Fruit fly (Drosophila melanogaster) whole organism, embryonic: ENCODE measurements around the gene CG14971.
A peak's percentile ranks its signal among the peaks of the same experiment; 100 is the strongest.

ENCODE experiments used
- Abd-B ChIP-seq: fragments of 200-800 bp; sonication (Bioruptor generic); optimal IDR thresholded peaks from 2 replicates; lab custom pipeline; 2018; ENCODE audit warnings: missing biosample characterization, mild to moderate bottlenecking, missing genetic modification characterization, moderate library complexity
- CG11504 ChIP-seq: fragments of 200-800 bp; sonication (Bioruptor generic); optimal IDR thresholded peaks from 3 replicates; lab custom pipeline; 2019; ENCODE audit warnings: missing biosample characterization, mild to moderate bottlenecking, missing genetic modification characterization, moderate library complexity
- CG12071 ChIP-seq: fragments of 200-800 bp; sonication (Bioruptor generic); optimal IDR thresholded peaks from 3 replicates; lab custom pipeline; 2018; ENCODE audit warnings: missing biosample characterization, mild to moderate bottlenecking, missing genetic modification characterization
- CG12769 ChIP-seq: fragments of 200-800 bp; sonication (Bioruptor generic); optimal IDR thresholded peaks from 2 replicates; lab custom pipeline; 2019; ENCODE audit warnings: missing biosample characterization, mild to moderate bottlenecking, missing genetic modification characterization, moderate library complexity
- CG13424 ChIP-seq: fragments of 200-800 bp; sonication (Bioruptor generic); optimal IDR thresholded peaks from 2 replicates; lab custom pipeline; 2019; ENCODE audit warnings: missing biosample characterization, mild to moderate bottlenecking, missing genetic modification characterization, moderate library complexity
- CG13775 ChIP-seq: fragments of 200-800 bp; sonication (Bioruptor generic); optimal IDR thresholded peaks from 3 replicates; lab custom pipeline; 2017; ENCODE audit warnings: missing biosample characterization, mild to moderate bottlenecking, missing genetic modification characterization
- CG14014 ChIP-seq: fragments of 200-800 bp; sonication (Bioruptor generic); IDR thresholded peaks from 2 replicates; pipeline ENCODE4 v1.3.6; 2022; ENCODE audit warnings: missing biosample characterization, missing genetic modification characterization
- CG1603 ChIP-seq: fragments of 200-800 bp; sonication (Bioruptor generic); optimal IDR thresholded peaks from 2 replicates; lab custom pipeline; 2019; ENCODE audit warnings: missing biosample characterization, mild to moderate bottlenecking, missing genetic modification characterization, moderate library complexity
- CG1792 ChIP-seq: fragments of 200-800 bp; sonication (Bioruptor generic); optimal IDR thresholded peaks from 2 replicates; lab custom pipeline; 2016; ENCODE audit warnings: missing biosample characterization, missing genetic modification characterization
- CG18262 ChIP-seq: fragments of 200-800 bp; optimal IDR thresholded peaks from 3 replicates; lab custom pipeline; 2019; ENCODE audit warnings: missing biosample characterization, mild to moderate bottlenecking, missing genetic modification characterization, moderate library complexity
- CG32772 ChIP-seq: fragments of 200-800 bp; sonication (Bioruptor generic); IDR thresholded peaks from 2 replicates; pipeline ENCODE4 v1.3.6; 2022; ENCODE audit warnings: missing biosample characterization, missing genetic modification characterization
- CG33213 ChIP-seq: fragments of 200-800 bp; sonication (Bioruptor generic); optimal IDR thresholded peaks from 3 replicates; lab custom pipeline; 2016; ENCODE audit warnings: missing biosample characterization, missing genetic modification characterization
- CG34224 ChIP-seq: fragments of 200-800 bp; sonication (Bioruptor generic); IDR thresholded peaks from 3 replicates; pipeline ENCODE4 v1.3.6; 2022; ENCODE audit warnings: missing biosample characterization, missing genetic modification characterization; ENCODE audit not compliant: partially characterized antibody
- CG34422 ChIP-seq: fragments of 200-800 bp; sonication (Bioruptor generic); IDR thresholded peaks from 3 replicates; pipeline ENCODE4 v1.3.6; 2022; ENCODE audit warnings: missing biosample characterization, missing genetic modification characterization
- CG3838 ChIP-seq: fragments of 200-800 bp; sonication (Bioruptor generic); optimal IDR thresholded peaks from 3 replicates; lab custom pipeline; 2016; ENCODE audit warnings: missing biosample characterization, missing genetic modification characterization
- CG4282 ChIP-seq: fragments of 200-800 bp; sonication (Bioruptor generic); optimal IDR thresholded peaks from 2 replicates; lab custom pipeline; 2016; ENCODE audit warnings: missing biosample characterization, missing genetic modification characterization
- CG4424 ChIP-seq: fragments of 200-800 bp; sonication (Bioruptor generic); optimal IDR thresholded peaks from 3 replicates; lab custom pipeline; 2016; ENCODE audit warnings: missing biosample characterization, missing genetic modification characterization
- CG4617 ChIP-seq: fragments of 200-800 bp; sonication (Bioruptor generic); optimal IDR thresholded peaks from 3 replicates; lab custom pipeline; 2016; ENCODE audit warnings: missing biosample characterization, missing genetic modification characterization, borderline replicate concordance
- CG4820 ChIP-seq: fragments of 200-800 bp; sonication (Bioruptor generic); optimal IDR thresholded peaks from 3 replicates; lab custom pipeline; 2016; ENCODE audit warnings: missing biosample characterization, missing genetic modification characterization
- CG6254 ChIP-seq: fragments of 200-800 bp; sonication (Bioruptor generic); optimal IDR thresholded peaks from 3 replicates; lab custom pipeline; 2017; ENCODE audit warnings: mild to moderate bottlenecking, missing biosample characterization, missing genetic modification reagents, missing genetic modification characterization
- CG6791 ChIP-seq: fragments of 200-800 bp; sonication (Bioruptor generic); IDR thresholded peaks from 3 replicates; pipeline ENCODE4 v1.3.6; 2022; ENCODE audit warnings: missing biosample characterization, missing genetic modification characterization; ENCODE audit not compliant: partially characterized antibody
- CG8089 ChIP-seq: fragments of 200-800 bp; sonication (Bioruptor generic); optimal IDR thresholded peaks from 3 replicates; lab custom pipeline; 2016; ENCODE audit warnings: missing biosample characterization, missing genetic modification characterization
- Camta ChIP-seq: fragments of 200-800 bp; sonication (Bioruptor generic); optimal IDR thresholded peaks from 2 replicates; lab custom pipeline; 2016; ENCODE audit warnings: missing biosample characterization, missing genetic modification characterization
- Dek ChIP-seq: fragments of 200-800 bp; sonication (Bioruptor generic); optimal IDR thresholded peaks from 3 replicates; lab custom pipeline; 2019; ENCODE audit warnings: missing biosample characterization, mild to moderate bottlenecking, missing genetic modification characterization, moderate library complexity
- Dip2 ChIP-seq: fragments of 200-800 bp; sonication (Bioruptor generic); IDR thresholded peaks from 2 replicates; pipeline ENCODE4 v1.3.6; 2022; ENCODE audit warnings: missing biosample characterization, missing genetic modification characterization
- Doc2 ChIP-seq: fragments of 200-800 bp; sonication (Bioruptor generic); IDR thresholded peaks from 2 replicates; pipeline ENCODE4 v1.3.6; 2022; ENCODE audit warnings: missing biosample characterization, missing genetic modification characterization
- Elba2 ChIP-seq: fragments of 200-800 bp; sonication (Bioruptor generic); optimal IDR thresholded peaks from 3 replicates; lab custom pipeline; 2016; ENCODE audit warnings: missing biosample characterization, missing genetic modification characterization
- Ets97D ChIP-seq: fragments of 200-800 bp; sonication (Bioruptor generic); optimal IDR thresholded peaks from 3 replicates; lab custom pipeline; 2016; ENCODE audit warnings: missing biosample characterization, missing genetic modification characterization
- Gsc ChIP-seq: fragments of 200-800 bp; sonication (Bioruptor generic); IDR thresholded peaks from 2 replicates; pipeline ENCODE4 v1.3.6; 2022; ENCODE audit warnings: missing biosample characterization, missing genetic modification characterization
- Hand ChIP-seq: fragments of 200-800 bp; sonication (Bioruptor generic); optimal IDR thresholded peaks from 2 replicates; lab custom pipeline; 2017; ENCODE audit warnings: mild to moderate bottlenecking, missing biosample characterization, missing genetic modification reagents, missing genetic modification characterization
- Jarid2 ChIP-seq: fragments of 200-800 bp; sonication (Bioruptor generic); optimal IDR thresholded peaks from 3 replicates; lab custom pipeline; 2017; ENCODE audit warnings: mild to moderate bottlenecking, missing biosample characterization, missing genetic modification reagents, missing genetic modification characterization
- Lhr ChIP-seq: fragments of 200-800 bp; sonication (Bioruptor generic); optimal IDR thresholded peaks from 3 replicates; lab custom pipeline; 2017; ENCODE audit warnings: mild to moderate bottlenecking, missing biosample characterization, missing genetic modification reagents, missing genetic modification characterization
- Neu2 ChIP-seq: fragments of 200-800 bp; sonication (Bioruptor generic); optimal IDR thresholded peaks from 3 replicates; lab custom pipeline; 2016; ENCODE audit warnings: missing biosample characterization, missing genetic modification characterization, borderline replicate concordance
- Tbp ChIP-seq: fragments of >200 bp; optimal IDR thresholded peaks from 2 replicates; lab custom pipeline; 2018; ENCODE audit warnings: missing biosample characterization, missing genetic modification characterization
- abd-A ChIP-seq: fragments of 200-800 bp; sonication (Bioruptor generic); optimal IDR thresholded peaks from 3 replicates; lab custom pipeline; 2019; ENCODE audit warnings: missing biosample characterization, mild to moderate bottlenecking, missing genetic modification characterization, moderate library complexity
- ase ChIP-seq: fragments of 200-800 bp; sonication (Bioruptor generic); IDR thresholded peaks from 3 replicates; pipeline ENCODE4 v1.3.6; 2022; ENCODE audit warnings: missing biosample characterization, missing genetic modification characterization
- chn ChIP-seq: fragments of 200-800 bp; sonication (Bioruptor generic); optimal IDR thresholded peaks from 2 replicates; lab custom pipeline; 2016; ENCODE audit warnings: missing biosample characterization, missing genetic modification characterization
- croc ChIP-seq: fragments of 200-800 bp; sonication (Bioruptor generic); conservative IDR thresholded peaks from 3 replicates; pipeline ENCODE4 v1.3.6; 2022; ENCODE audit warnings: missing biosample characterization, missing genetic modification characterization
- dmrt99B ChIP-seq: fragments of 200-800 bp; sonication (Bioruptor generic); optimal IDR thresholded peaks from 2 replicates; lab custom pipeline; 2018; ENCODE audit warnings: missing biosample characterization, mild to moderate bottlenecking, missing genetic modification characterization, moderate library complexity
- emc ChIP-seq: fragments of 200-800 bp; sonication (Bioruptor generic); optimal IDR thresholded peaks from 2 replicates; lab custom pipeline; 2016; ENCODE audit warnings: missing biosample characterization, missing genetic modification characterization
- hb ChIP-seq: fragments of 200-800 bp; sonication (Bioruptor generic); IDR thresholded peaks from 3 replicates; pipeline ENCODE4 v1.3.6; 2022; ENCODE audit warnings: missing biosample characterization, missing genetic modification characterization; ENCODE audit not compliant: partially characterized antibody
- hbn ChIP-seq: fragments of 200-800 bp; sonication (Bioruptor generic); IDR thresholded peaks from 2 replicates; pipeline ENCODE4 v1.3.6; 2022; ENCODE audit warnings: missing biosample characterization, missing genetic modification characterization; ENCODE audit not compliant: partially characterized antibody
- lilli ChIP-seq: fragments of 200-800 bp; sonication (Bioruptor generic); optimal IDR thresholded peaks from 3 replicates; lab custom pipeline; 2016; ENCODE audit warnings: missing biosample characterization, missing genetic modification characterization
- prd ChIP-seq, 3 experiments: fragments of >200 bp in 2 of 3; fragments of 200-800 bp in 1 of 3; sonication (Bioruptor generic) in 1 of 3; optimal IDR thresholded peaks in 2 of 3; IDR thresholded peaks in 1 of 3; 2 replicates in 2 of 3; 3 replicates in 1 of 3; pipeline versions ENCODE4 v1.3.6 to Lab custom; 2017 to 2022; ENCODE audit warnings: missing biosample characterization in 1 of 3, missing genetic modification characterization in 1 of 3
- tgo ChIP-seq: fragments of 200-800 bp; sonication (Bioruptor generic); IDR thresholded peaks from 3 replicates; pipeline ENCODE4 v1.3.6; 2022; ENCODE audit warnings: missing biosample characterization, missing genetic modification characterization
- tio ChIP-seq: fragments of 200-800 bp; sonication (Bioruptor generic); optimal IDR thresholded peaks from 2 replicates; lab custom pipeline; 2017; ENCODE audit warnings: missing biosample characterization, missing genetic modification characterization, inconsistent platforms
- trem ChIP-seq: fragments of 200-800 bp; optimal IDR thresholded peaks from 3 replicates; lab custom pipeline; 2019; ENCODE audit warnings: missing biosample characterization, mild to moderate bottlenecking, missing genetic modification characterization, moderate library complexity
- zf30C ChIP-seq: fragments of 200-800 bp; sonication (Bioruptor generic); optimal IDR thresholded peaks from 3 replicates; lab custom pipeline; 2018; ENCODE audit warnings: missing biosample characterization, mild to moderate bottlenecking, missing genetic modification characterization

The CG14971 gene

dm6 chr3L:3418207-3419086 is 52.7 kb downstream of the CG14971 start (continued):
- TF ChIP-seq Tbp, result no peak
- peak; percentile 50; the same call in 1 of the 2 replicates for TF ChIP-seq Dip2 (GFP tag; lab: Robert Waterston, UW)
- peak; percentile 71 for TF ChIP-seq CG11504 (tag; lab: Kevin White, UChicago)
- peak; percentile 44 for TF ChIP-seq CG8089 (GFP tag; lab: Kevin White, UChicago)
- no peak for TF ChIP-seq CG6791
- no peak for TF ChIP-seq CG4424 (GFP tag; lab: Kevin White, UChicago)
- TF ChIP-seq Ets97D (GFP tag; lab: Kevin White, UChicago), result no peak
- TF ChIP-seq CG1792, result peak; percentile 66
- peak; percentile 75 for TF ChIP-seq CG18262 (tag; lab: Kevin White, UChicago)
- peak; percentile 49 for TF ChIP-seq Dek (tag; lab: Kevin White, UChicago)
- no peak for TF ChIP-seq prd (optimal IDR thresholded peaks at IDR 0.05; lab: Kevin White, UChicago)
- peak; percentile 80 for TF ChIP-seq prd (GFP tag; IDR thresholded peaks at IDR 0.05; lab: Robert Waterston, UW)
- peak; percentile 14 for TF ChIP-seq CG13775
- TF ChIP-seq ase (GFP tag; lab: Robert Waterston, UW), result peak; percentile 78
- TF ChIP-seq hb (GFP tag; lab: Robert Waterston, UW), result no peak
- peak; percentile 30 for TF ChIP-seq Abd-B (GFP tag; lab: Kevin White, UChicago)
- 0 out of 3 replicates have a peak, but pooled peaks have one; percentile 20 for TF ChIP-seq croc (GFP tag; lab: Robert Waterston, UW)
- TF ChIP-seq CG4820 (GFP tag; lab: Kevin White, UChicago), result peak; percentile 40
- peak; percentile 82 for TF ChIP-seq dmrt99B (tag; lab: Kevin White, UChicago)
- no peak for TF ChIP-seq CG6254 (GFP tag; lab: Kevin White, UChicago)
- TF ChIP-seq CG12769 (tag; lab: Kevin White, UChicago), result peak; percentile 96
- no peak for TF ChIP-seq Neu2
- TF ChIP-seq lilli (GFP tag; lab: Kevin White, UChicago), result peak; percentile 78
- TF ChIP-seq CG13424 (tag; lab: Kevin White, UChicago), result peak; percentile 50
- TF ChIP-seq CG4282, result peak; percentile 30
- peak; percentile 77 for TF ChIP-seq CG32772 (GFP tag; lab: Robert Waterston, UW)
- TF ChIP-seq tio (GFP tag; lab: Kevin White, UChicago), result peak; percentile 9
- no peak for TF ChIP-seq Gsc (GFP tag; lab: Robert Waterston, UW)
- peak; percentile 43 for TF ChIP-seq emc
- peak; percentile 40 for TF ChIP-seq Jarid2 (GFP tag; lab: Kevin White, UChicago)
- TF ChIP-seq Doc2 (GFP tag; lab: Robert Waterston, UW), result no peak
- TF ChIP-seq zf30C, result no peak
- peak; percentile 46 for TF ChIP-seq CG3838 (GFP tag; lab: Kevin White, UChicago)
- TF ChIP-seq Elba2 (GFP tag; lab: Kevin White, UChicago), result no peak
- TF ChIP-seq tgo, result peak; percentile 80
- no peak for TF ChIP-seq hbn (GFP tag; lab: Robert Waterston, UW)
- no peak for TF ChIP-seq Hand (GFP tag; lab: Kevin White, UChicago)
- peak; percentile 99 for TF ChIP-seq abd-A (tag; lab: Kevin White, UChicago)
- peak; percentile 90 for TF ChIP-seq CG14014 (GFP tag; lab: Robert Waterston, UW)
- TF ChIP-seq Camta, result peak; percentile 13
- TF ChIP-seq CG12071 (GFP tag; lab: Kevin White, UChicago), result peak; percentile 81
- no peak for TF ChIP-seq CG34224
- peak; percentile 63 for TF ChIP-seq CG34422 (GFP tag; lab: Robert Waterston, UW)
- no peak for TF ChIP-seq CG4617 (GFP tag; lab: Kevin White, UChicago)
- peak; percentile 59 for TF ChIP-seq chn (GFP tag; lab: Kevin White, UChicago)
- TF ChIP-seq Lhr (GFP tag; lab: Kevin White, UChicago), result peak; percentile 24
- TF ChIP-seq CG1603 (tag; lab: Kevin White, UChicago), result peak; percentile 55
- TF ChIP-seq CG33213 (GFP tag; lab: Kevin White, UChicago), result peak; percentile 41
- TF ChIP-seq trem (tag; lab: Kevin White, UChicago), result no peak
